Fruit fly (Drosophila melanogaster) whole organism, embryonic: ENCODE measurements around the gene meigo.

Source experiments
- Bdp1 ChIP-seq: fragments of 200-800 bp; sonication (Bioruptor generic); optimal IDR thresholded peaks from 3 replicates; lab custom pipeline; 2016; ENCODE audit warnings: missing biosample characterization, missing genetic modification characterization
- CG11085 ChIP-seq: fragments of 200-800 bp; sonication (Bioruptor generic); IDR thresholded peaks from 2 replicates; pipeline ENCODE4 v1.3.6; 2022; ENCODE audit warnings: missing biosample characterization, missing genetic modification characterization
- CG11696 ChIP-seq: fragments of 200-800 bp; sonication (Bioruptor generic); IDR thresholded peaks from 2 replicates; pipeline ENCODE4 v1.3.6; 2022; ENCODE audit warnings: missing biosample characterization, missing genetic modification characterization
- CG11723 ChIP-seq: fragments of 200-800 bp; sonication (Bioruptor generic); optimal IDR thresholded peaks from 2 replicates; lab custom pipeline; 2017; ENCODE audit warnings: missing biosample characterization, mild to moderate bottlenecking, missing genetic modification characterization
- CG12236 ChIP-seq: fragments of 200-800 bp; sonication (Bioruptor generic); optimal IDR thresholded peaks from 2 replicates; lab custom pipeline; 2016; ENCODE audit warnings: missing biosample characterization, missing genetic modification characterization
- CG12942 ChIP-seq: fragments of 200-800 bp; sonication (Bioruptor generic); optimal IDR thresholded peaks from 3 replicates; lab custom pipeline; 2016; ENCODE audit warnings: missing biosample characterization, missing genetic modification characterization
- CG13287 ChIP-seq: fragments of 200-800 bp; sonication (Bioruptor generic); IDR thresholded peaks from 2 replicates; pipeline ENCODE4 v1.3.6; 2022; ENCODE audit warnings: missing biosample characterization, missing genetic modification characterization; ENCODE audit not compliant: partially characterized antibody
- CG13775 ChIP-seq: fragments of 200-800 bp; sonication (Bioruptor generic); optimal IDR thresholded peaks from 3 replicates; lab custom pipeline; 2017; ENCODE audit warnings: missing biosample characterization, mild to moderate bottlenecking, missing genetic modification characterization
- CG14014 ChIP-seq: fragments of 200-800 bp; sonication (Bioruptor generic); IDR thresholded peaks from 2 replicates; pipeline ENCODE4 v1.3.6; 2022; ENCODE audit warnings: missing biosample characterization, missing genetic modification characterization
- CG15269 ChIP-seq: fragments of 200-800 bp; sonication (Bioruptor generic); optimal IDR thresholded peaks from 2 replicates; lab custom pipeline; 2018; ENCODE audit warnings: missing biosample characterization, mild to moderate bottlenecking, missing genetic modification characterization, moderate library complexity
- CG15696 ChIP-seq: fragments of 200-800 bp; sonication (Bioruptor generic); optimal IDR thresholded peaks from 2 replicates; lab custom pipeline; 2019; ENCODE audit warnings: missing biosample characterization, mild to moderate bottlenecking, missing genetic modification characterization, moderate library complexity
- CG16779 ChIP-seq: fragments of 200-800 bp; sonication (Bioruptor generic); IDR thresholded peaks from 2 replicates; pipeline ENCODE4 v1.3.6; 2022; ENCODE audit warnings: missing biosample characterization, missing genetic modification characterization
- CG17361 ChIP-seq: fragments of 200-800 bp; sonication (Bioruptor generic); IDR thresholded peaks from 3 replicates; pipeline ENCODE4 v1.3.6; 2022; ENCODE audit warnings: missing biosample characterization, missing genetic modification characterization
- CG18619 ChIP-seq: fragments of 200-800 bp; sonication (Bioruptor generic); optimal IDR thresholded peaks from 3 replicates; lab custom pipeline; 2017; ENCODE audit warnings: missing biosample characterization, mild to moderate bottlenecking, missing genetic modification characterization
- CG6272 ChIP-seq: fragments of 200-800 bp; sonication (Bioruptor generic); IDR thresholded peaks from 2 replicates; pipeline ENCODE4 v1.3.6; 2022; ENCODE audit warnings: missing biosample characterization, missing genetic modification characterization
- CG8388 ChIP-seq: fragments of 200-800 bp; sonication (Bioruptor generic); optimal IDR thresholded peaks from 2 replicates; lab custom pipeline; 2019; ENCODE audit warnings: missing biosample characterization, mild to moderate bottlenecking, missing genetic modification characterization, moderate library complexity
- CHES-1-like ChIP-seq: fragments of 200-800 bp; sonication (Bioruptor generic); optimal IDR thresholded peaks from 2 replicates; lab custom pipeline; 2016; ENCODE audit warnings: missing biosample characterization, missing genetic modification characterization
- Dek ChIP-seq: fragments of 200-800 bp; sonication (Bioruptor generic); optimal IDR thresholded peaks from 3 replicates; lab custom pipeline; 2019; ENCODE audit warnings: missing biosample characterization, mild to moderate bottlenecking, missing genetic modification characterization, moderate library complexity
- HLH4C ChIP-seq: fragments of 200-800 bp; sonication (Bioruptor generic); IDR thresholded peaks from 3 replicates; pipeline ENCODE4 v1.3.6; 2022; ENCODE audit warnings: missing biosample characterization, missing genetic modification characterization; ENCODE audit not compliant: partially characterized antibody
- Hand ChIP-seq: fragments of 200-800 bp; sonication (Bioruptor generic); optimal IDR thresholded peaks from 2 replicates; lab custom pipeline; 2017; ENCODE audit warnings: mild to moderate bottlenecking, missing biosample characterization, missing genetic modification reagents, missing genetic modification characterization
- Hmx ChIP-seq: fragments of 200-800 bp; sonication (Bioruptor generic); optimal IDR thresholded peaks from 2 replicates; lab custom pipeline; 2016; ENCODE audit warnings: missing biosample characterization, missing genetic modification characterization
- Hr51 ChIP-seq, 2 experiments: fragments of 200-800 bp; sonication (Bioruptor generic); optimal IDR thresholded peaks; 2 replicates in 1 of 2; 3 replicates in 1 of 2; lab custom pipeline; 2016 to 2018; ENCODE audit warnings: missing biosample characterization in 2 of 2, missing genetic modification characterization in 2 of 2, mild to moderate bottlenecking in 1 of 2, moderate library complexity in 1 of 2
- Jarid2 ChIP-seq: fragments of 200-800 bp; sonication (Bioruptor generic); optimal IDR thresholded peaks from 3 replicates; lab custom pipeline; 2017; ENCODE audit warnings: mild to moderate bottlenecking, missing biosample characterization, missing genetic modification reagents, missing genetic modification characterization
- Lhr ChIP-seq: fragments of 200-800 bp; sonication (Bioruptor generic); optimal IDR thresholded peaks from 3 replicates; lab custom pipeline; 2017; ENCODE audit warnings: mild to moderate bottlenecking, missing biosample characterization, missing genetic modification reagents, missing genetic modification characterization
- Lim3 ChIP-seq: fragments of 200-800 bp; sonication (Bioruptor generic); IDR thresholded peaks from 2 replicates; pipeline ENCODE4 v1.3.6; 2022; ENCODE audit warnings: missing biosample characterization, missing genetic modification characterization
- Nf-YC ChIP-seq: fragments of 200-800 bp; optimal IDR thresholded peaks from 3 replicates; lab custom pipeline; 2019; ENCODE audit warnings: missing biosample characterization, mild to moderate bottlenecking, missing genetic modification characterization, moderate library complexity
- Trl ChIP-seq, 3 experiments: fragments of >200 bp in 2 of 3; fragments of 200-800 bp in 1 of 3; sonication (Bioruptor generic) in 1 of 3; optimal IDR thresholded peaks; 2 replicates in 1 of 3; 3 replicates in 2 of 3; lab custom pipeline; 2016 to 2017; ENCODE audit warnings: missing biosample characterization in 1 of 3, missing genetic modification characterization in 1 of 3
- amos ChIP-seq: fragments of 200-800 bp; sonication (Bioruptor generic); IDR thresholded peaks from 2 replicates; pipeline ENCODE4 v1.3.6; 2022; ENCODE audit warnings: missing biosample characterization, missing genetic modification characterization; ENCODE audit not compliant: partially characterized antibody
- ato ChIP-seq: fragments of 200-800 bp; sonication (Bioruptor generic); IDR thresholded peaks from 2 replicates; pipeline ENCODE4 v1.3.6; 2022; ENCODE audit warnings: missing biosample characterization, missing genetic modification characterization; ENCODE audit not compliant: partially characterized antibody
- bsh ChIP-seq, 2 experiments: fragments of 200-800 bp; sonication (Bioruptor generic); optimal IDR thresholded peaks; 2 replicates each; lab custom pipeline; 2017 to 2018; ENCODE audit warnings: mild to moderate bottlenecking in 2 of 2, missing biosample characterization in 2 of 2, missing genetic modification characterization in 2 of 2, moderate library complexity in 1 of 2
- caup ChIP-seq: fragments of 200-800 bp; sonication (Bioruptor generic); optimal IDR thresholded peaks from 3 replicates; lab custom pipeline; 2017; ENCODE audit warnings: missing biosample characterization, mild to moderate bottlenecking, missing genetic modification characterization, moderate library complexity; ENCODE audit not compliant: severe bottlenecking
- chn ChIP-seq: fragments of 200-800 bp; sonication (Bioruptor generic); optimal IDR thresholded peaks from 2 replicates; lab custom pipeline; 2016; ENCODE audit warnings: missing biosample characterization, missing genetic modification characterization
- ci ChIP-seq: fragments of 200-800 bp; sonication (Bioruptor generic); IDR thresholded peaks from 3 replicates; pipeline ENCODE4 v1.3.6; 2022; ENCODE audit warnings: missing biosample characterization, missing genetic modification characterization
- da ChIP-seq: fragments of 200-800 bp; sonication (Bioruptor generic); optimal IDR thresholded peaks from 2 replicates; lab custom pipeline; 2016; ENCODE audit warnings: missing biosample characterization, missing genetic modification characterization
- dati ChIP-seq: fragments of 200-800 bp; sonication (Bioruptor generic); IDR thresholded peaks from 2 replicates; pipeline ENCODE4 v1.3.6; 2022; ENCODE audit warnings: missing biosample characterization, missing genetic modification characterization
- dm ChIP-seq: fragments of 200-800 bp; sonication (Bioruptor generic); optimal IDR thresholded peaks from 3 replicates; lab custom pipeline; 2016; ENCODE audit warnings: missing biosample characterization, missing genetic modification characterization
- eyg ChIP-seq: fragments of 200-800 bp; sonication (Bioruptor generic); optimal IDR thresholded peaks from 3 replicates; lab custom pipeline; 2016; ENCODE audit warnings: missing biosample characterization, missing genetic modification characterization
- ftz-f1 ChIP-seq: fragments of 200-800 bp; sonication (Bioruptor generic); optimal IDR thresholded peaks from 2 replicates; lab custom pipeline; 2016; ENCODE audit warnings: missing biosample characterization, missing genetic modification characterization
- jigr1 ChIP-seq: fragments of 200-800 bp; sonication (Bioruptor generic); IDR thresholded peaks from 3 replicates; pipeline ENCODE4 v1.3.6; 2022; ENCODE audit warnings: missing biosample characterization, missing genetic modification characterization
- ken ChIP-seq: fragments of 200-800 bp; sonication (Bioruptor generic); IDR thresholded peaks from 3 replicates; pipeline ENCODE4 v1.3.6; 2022; ENCODE audit warnings: missing biosample characterization, missing genetic modification characterization
- lilli ChIP-seq: fragments of 200-800 bp; sonication (Bioruptor generic); optimal IDR thresholded peaks from 3 replicates; lab custom pipeline; 2016; ENCODE audit warnings: missing biosample characterization, missing genetic modification characterization
- nom ChIP-seq: fragments of 200-800 bp; sonication (Bioruptor generic); optimal IDR thresholded peaks from 2 replicates; lab custom pipeline; 2017; ENCODE audit warnings: missing biosample characterization, missing genetic modification characterization, mild to moderate bottlenecking, moderate library complexity, missing genetic modification reagents
- row ChIP-seq: fragments of 200-800 bp; sonication (Bioruptor generic); IDR thresholded peaks from 3 replicates; pipeline ENCODE4 v1.3.6; 2022; ENCODE audit warnings: missing biosample characterization, missing genetic modification characterization
- sens-2 ChIP-seq: fragments of 200-800 bp; sonication (Bioruptor generic); IDR thresholded peaks from 2 replicates; pipeline ENCODE4 v1.3.6; 2022; ENCODE audit warnings: missing biosample characterization, missing genetic modification characterization
- sr ChIP-seq: fragments of 200-800 bp; sonication (Bioruptor generic); IDR thresholded peaks from 3 replicates; pipeline ENCODE4 v1.3.6; 2022; ENCODE audit warnings: missing biosample characterization, missing genetic modification characterization
- tap ChIP-seq: fragments of 200-800 bp; optimal IDR thresholded peaks from 3 replicates; lab custom pipeline; 2019; ENCODE audit warnings: missing biosample characterization, mild to moderate bottlenecking, missing genetic modification characterization, moderate library complexity
- wor ChIP-seq: fragments of 200-800 bp; sonication (Bioruptor generic); IDR thresholded peaks from 2 replicates; pipeline ENCODE4 v1.3.6; 2022; ENCODE audit warnings: missing biosample characterization, missing genetic modification characterization
- zen ChIP-seq: fragments of 200-800 bp; sonication (Bioruptor generic); optimal IDR thresholded peaks from 3 replicates; lab custom pipeline; 2018; ENCODE audit warnings: missing biosample characterization, mild to moderate bottlenecking, missing genetic modification characterization, moderate library complexity

meigo gene

dm6 chr3R:21127352-21127985 lies 10.6 kb upstream of the meigo start, which contains the start of the genes slmb and CG5793 (continued):
- TF ChIP-seq amos (peak; percentile 67; the same call in 1 of the 2 replicates), nom (no peak), ftz-f1 (GFP tag; lab: Kevin White, UChicago) (no peak), Jarid2 (no peak), CG16779 (GFP tag; lab: Robert Waterston, UW) (no peak), CG13775 (GFP tag; lab: Kevin White, UChicago) (peak; percentile 18), CG12942 (GFP tag; lab: Kevin White, UChicago) (peak; percentile 8), sr (GFP tag; lab: Robert Waterston, UW) (no peak), CG8388 (GFP tag; lab: Kevin White, UChicago) (no peak), dm (GFP tag; lab: Kevin White, UChicago) (peak; percentile 65), Hr51 (GFP tag; optimal IDR thresholded peaks at IDR 0.05; lab: Kevin White, UChicago) (peak in 1 of 2 experiments; percentile 14), wor (GFP tag; lab: Robert Waterston, UW) (no peak), bsh (GFP tag; optimal IDR thresholded peaks at IDR 0.05; lab: Kevin White, UChicago) (peak in 1 of 2 experiments; percentile 27), CG13287 (peak; percentile 80), Nf-YC (peak; percentile 30), CG6272 (no peak), jigr1 (GFP tag; lab: Robert Waterston, UW) (no peak), Hmx (no peak), lilli (peak; percentile 35), da (GFP tag; lab: Kevin White, UChicago) (no peak), eyg (GFP tag; lab: Kevin White, UChicago) (peak; percentile 37), Bdp1 (GFP tag; lab: Kevin White, UChicago) (no peak), CG17361 (GFP tag; lab: Robert Waterston, UW) (peak; percentile 23; the same call in 1 of the 3 replicates), Lim3 (GFP tag; lab: Robert Waterston, UW) (no peak), Hand (GFP tag; lab: Kevin White, UChicago) (peak; percentile 15), ci (GFP tag; lab: Robert Waterston, UW) (peak; percentile 56; the same call in 1 of the 3 replicates), sens-2 (GFP tag; lab: Robert Waterston, UW) (no peak), row (GFP tag; lab: Robert Waterston, UW) (peak; percentile 59), Trl (optimal IDR thresholded peaks at IDR 0.05; lab: Kevin White, UChicago) (peak in 1 of 2 experiments; percentile 55), Trl (GFP tag; optimal IDR thresholded peaks at IDR 0.05; lab: Kevin White, UChicago) (peak; percentile 21), ken (GFP tag; lab: Robert Waterston, UW) (peak; percentile 62; the same call in 1 of the 3 replicates), chn (GFP tag; lab: Kevin White, UChicago) (peak; percentile 44), CG11723 (GFP tag; lab: Kevin White, UChicago) (peak; percentile 17), CG14014 (GFP tag; lab: Robert Waterston, UW) (0 out of 2 replicates have a peak, but pooled peaks have one; percentile 32), zen (peak; percentile 30), dati (GFP tag; lab: Robert Waterston, UW) (no peak), Lhr (GFP tag; lab: Kevin White, UChicago) (peak; percentile 62), tap (tag; lab: Kevin White, UChicago) (no peak), HLH4C (peak; percentile 68), CG15269 (tag; lab: Kevin White, UChicago) (no peak), CHES-1-like (GFP tag; lab: Kevin White, UChicago) (peak; percentile 74), CG11696 (GFP tag; lab: Robert Waterston, UW) (no peak), caup (peak; percentile 42), CG18619 (GFP tag; lab: Kevin White, UChicago) (no peak), ato (GFP tag; lab: Robert Waterston, UW) (0 out of 2 replicates have a peak, but pooled peaks have one; percentile 49), CG11085 (GFP tag; lab: Robert Waterston, UW) (peak; percentile 37; the same call in 1 of the 2 replicates), CG15696 (tag; lab: Kevin White, UChicago) (no peak), CG12236 (GFP tag; lab: Kevin White, UChicago) (no peak), Dek (no peak)
